Fruit fly (Drosophila melanogaster) whole organism, embryonic: Measurements from ENCODE around the gene CG32040.

ENCODE experiments used
- Bgb ChIP-seq: fragments of 200-800 bp; sonication (Bioruptor generic); IDR thresholded peaks from 2 replicates; pipeline ENCODE4 v1.3.6; 2022; ENCODE audit warnings: missing biosample characterization, missing genetic modification characterization; ENCODE audit not compliant: partially characterized antibody
- Blimp-1 ChIP-seq: fragments of 200-800 bp; sonication (Bioruptor generic); optimal IDR thresholded peaks from 3 replicates; lab custom pipeline; 2018; ENCODE audit warnings: missing biosample characterization, missing genetic modification characterization, mild to moderate bottlenecking, moderate library complexity, missing genetic modification reagents
- CG10462 ChIP-seq: fragments of 200-800 bp; sonication (Bioruptor generic); optimal IDR thresholded peaks from 2 replicates; lab custom pipeline; 2016; ENCODE audit warnings: missing biosample characterization, missing genetic modification characterization
- CG13287 ChIP-seq: fragments of 200-800 bp; sonication (Bioruptor generic); IDR thresholded peaks from 2 replicates; pipeline ENCODE4 v1.3.6; 2022; ENCODE audit warnings: missing biosample characterization, missing genetic modification characterization; ENCODE audit not compliant: partially characterized antibody
- CG15479 ChIP-seq: fragments of 200-800 bp; sonication (Bioruptor generic); optimal IDR thresholded peaks from 3 replicates; lab custom pipeline; 2019; ENCODE audit warnings: missing biosample characterization, mild to moderate bottlenecking, missing genetic modification characterization, moderate library complexity
- CG1603 ChIP-seq: fragments of 200-800 bp; sonication (Bioruptor generic); optimal IDR thresholded peaks from 2 replicates; lab custom pipeline; 2019; ENCODE audit warnings: missing biosample characterization, mild to moderate bottlenecking, missing genetic modification characterization, moderate library complexity
- CG18262 ChIP-seq: fragments of 200-800 bp; optimal IDR thresholded peaks from 3 replicates; lab custom pipeline; 2019; ENCODE audit warnings: missing biosample characterization, mild to moderate bottlenecking, missing genetic modification characterization, moderate library complexity
- CG18619 ChIP-seq: fragments of 200-800 bp; sonication (Bioruptor generic); optimal IDR thresholded peaks from 3 replicates; lab custom pipeline; 2017; ENCODE audit warnings: missing biosample characterization, mild to moderate bottlenecking, missing genetic modification characterization
- CG2120 ChIP-seq: fragments of 200-800 bp; sonication (Bioruptor generic); optimal IDR thresholded peaks from 3 replicates; lab custom pipeline; 2016; ENCODE audit warnings: missing biosample characterization, missing genetic modification characterization
- CG2199 ChIP-seq: fragments of 200-800 bp; sonication (Bioruptor generic); IDR thresholded peaks from 3 replicates; pipeline ENCODE4 v1.3.6; 2022; ENCODE audit warnings: missing biosample characterization, missing genetic modification characterization
- CG2202 ChIP-seq: fragments of 200-800 bp; sonication (Bioruptor generic); optimal IDR thresholded peaks from 2 replicates; lab custom pipeline; 2018; ENCODE audit warnings: missing biosample characterization, mild to moderate bottlenecking, missing genetic modification characterization
- CG2712 ChIP-seq: fragments of 200-800 bp; optimal IDR thresholded peaks from 3 replicates; lab custom pipeline; 2019; ENCODE audit warnings: missing biosample characterization, mild to moderate bottlenecking, missing genetic modification characterization, moderate library complexity
- CG2889 ChIP-seq: fragments of 200-800 bp; sonication (Bioruptor generic); IDR thresholded peaks from 3 replicates; pipeline ENCODE4 v1.3.6; 2022; ENCODE audit warnings: missing biosample characterization, missing genetic modification characterization
- CG31388 ChIP-seq: fragments of 200-800 bp; sonication (Bioruptor generic); optimal IDR thresholded peaks from 2 replicates; lab custom pipeline; 2016; ENCODE audit warnings: missing biosample characterization, missing genetic modification characterization
- CG32772 ChIP-seq: fragments of 200-800 bp; sonication (Bioruptor generic); IDR thresholded peaks from 2 replicates; pipeline ENCODE4 v1.3.6; 2022; ENCODE audit warnings: missing biosample characterization, missing genetic modification characterization
- CG3726 ChIP-seq: fragments of 200-800 bp; sonication (Bioruptor generic); IDR thresholded peaks from 3 replicates; pipeline ENCODE4, ENCODE4 v1.3.6; 2022; ENCODE audit warnings: missing biosample characterization, missing genetic modification characterization
- CG3838 ChIP-seq: fragments of 200-800 bp; sonication (Bioruptor generic); optimal IDR thresholded peaks from 3 replicates; lab custom pipeline; 2016; ENCODE audit warnings: missing biosample characterization, missing genetic modification characterization
- CG3847 ChIP-seq: fragments of 200-800 bp; sonication (Bioruptor generic); IDR thresholded peaks from 2 replicates; pipeline ENCODE4 v1.3.6; 2022; ENCODE audit warnings: missing biosample characterization, missing genetic modification characterization
- CG6791 ChIP-seq: fragments of 200-800 bp; sonication (Bioruptor generic); IDR thresholded peaks from 3 replicates; pipeline ENCODE4 v1.3.6; 2022; ENCODE audit warnings: missing biosample characterization, missing genetic modification characterization; ENCODE audit not compliant: partially characterized antibody
- CG8359 ChIP-seq: fragments of 200-800 bp; sonication (Bioruptor generic); optimal IDR thresholded peaks from 2 replicates; lab custom pipeline; 2017; ENCODE audit warnings: missing biosample characterization, mild to moderate bottlenecking, missing genetic modification characterization, borderline replicate concordance
- CG8388 ChIP-seq: fragments of 200-800 bp; sonication (Bioruptor generic); optimal IDR thresholded peaks from 2 replicates; lab custom pipeline; 2019; ENCODE audit warnings: missing biosample characterization, mild to moderate bottlenecking, missing genetic modification characterization, moderate library complexity
- CG8765 ChIP-seq: fragments of 200-800 bp; sonication (Bioruptor generic); IDR thresholded peaks from 2 replicates; pipeline ENCODE4 v1.3.6; 2022; ENCODE audit warnings: missing biosample characterization, missing genetic modification characterization
- Deaf1 ChIP-seq: fragments of 200-800 bp; optimal IDR thresholded peaks from 3 replicates; lab custom pipeline; 2019; ENCODE audit warnings: missing biosample characterization, mild to moderate bottlenecking, missing genetic modification characterization, moderate library complexity
- Dll ChIP-seq: fragments of 200-800 bp; sonication (Bioruptor generic); IDR thresholded peaks from 4 replicates; pipeline ENCODE4 v1.3.6; 2022; ENCODE audit warnings: missing biosample characterization, missing genetic modification characterization; ENCODE audit not compliant: partially characterized antibody
- MBD-R2 ChIP-seq: fragments of 200-800 bp; sonication (Bioruptor generic); IDR thresholded peaks from 2 replicates; pipeline ENCODE4 v1.3.6; 2022; ENCODE audit warnings: missing biosample characterization, missing genetic modification characterization
- Med ChIP-seq: fragments of 200-800 bp; sonication (Bioruptor generic); peaks from one replicate; lab custom pipeline; 2016; ENCODE audit warnings: missing biosample characterization, missing genetic modification characterization, mild to moderate bottlenecking, inconsistent platforms, moderate library complexity
- Myb ChIP-seq: fragments of 200-800 bp; sonication (Bioruptor generic); optimal IDR thresholded peaks from 2 replicates; lab custom pipeline; 2016; ENCODE audit warnings: missing biosample characterization, missing genetic modification characterization
- Opbp ChIP-seq: fragments of 200-800 bp; sonication (Bioruptor generic); IDR thresholded peaks from 3 replicates; pipeline ENCODE4 v1.3.6; 2022; ENCODE audit warnings: missing biosample characterization, missing genetic modification characterization; ENCODE audit not compliant: partially characterized antibody
- Pdp1 ChIP-seq, 2 experiments: fragments of 200-800 bp; sonication (Bioruptor generic); optimal IDR thresholded peaks; 3 replicates each; lab custom pipeline; 2016; ENCODE audit warnings: missing biosample characterization in 2 of 2, missing genetic modification characterization in 2 of 2, mild to moderate bottlenecking in 1 of 2, moderate library complexity in 1 of 2
- Rfx ChIP-seq: fragments of 200-800 bp; sonication (Bioruptor generic); IDR thresholded peaks from 2 replicates; pipeline ENCODE4 v1.3.6; 2022; ENCODE audit warnings: missing biosample characterization, missing genetic modification characterization
- Scr ChIP-seq: fragments of 200-800 bp; sonication (Bioruptor generic); IDR thresholded peaks from 2 replicates; pipeline ENCODE4 v1.3.6; 2022; ENCODE audit warnings: missing biosample characterization, missing genetic modification characterization; ENCODE audit not compliant: partially characterized antibody
- Xrp1 ChIP-seq: fragments of 200-800 bp; sonication (Bioruptor generic); IDR thresholded peaks from 2 replicates; pipeline ENCODE4 v1.3.6; 2022; ENCODE audit warnings: missing biosample characterization, missing genetic modification characterization
- abd-A ChIP-seq: fragments of 200-800 bp; sonication (Bioruptor generic); optimal IDR thresholded peaks from 3 replicates; lab custom pipeline; 2019; ENCODE audit warnings: missing biosample characterization, mild to moderate bottlenecking, missing genetic modification characterization, moderate library complexity
- amos ChIP-seq: fragments of 200-800 bp; sonication (Bioruptor generic); IDR thresholded peaks from 2 replicates; pipeline ENCODE4 v1.3.6; 2022; ENCODE audit warnings: missing biosample characterization, missing genetic modification characterization; ENCODE audit not compliant: partially characterized antibody
- cg ChIP-seq: fragments of 200-800 bp; sonication (Bioruptor generic); optimal IDR thresholded peaks from 3 replicates; lab custom pipeline; 2019; ENCODE audit warnings: missing biosample characterization, mild to moderate bottlenecking, missing genetic modification characterization, moderate library complexity
- corto ChIP-seq: fragments of 200-800 bp; sonication (Bioruptor generic); optimal IDR thresholded peaks from 2 replicates; lab custom pipeline; 2016; ENCODE audit warnings: missing biosample characterization, mild to moderate bottlenecking, missing genetic modification characterization, moderate library complexity
- crp ChIP-seq, 2 experiments: fragments of 200-800 bp; sonication (Bioruptor generic); optimal IDR thresholded peaks; 2 replicates in 1 of 2; 3 replicates in 1 of 2; lab custom pipeline; 2017; ENCODE audit warnings: missing biosample characterization in 2 of 2, missing genetic modification characterization in 2 of 2, mild to moderate bottlenecking in 1 of 2, moderate library complexity in 1 of 2
- dan ChIP-seq: fragments of 200-800 bp; sonication (Bioruptor generic); IDR thresholded peaks from 2 replicates; pipeline ENCODE4 v1.3.6; 2022; ENCODE audit warnings: missing biosample characterization, missing genetic modification characterization
- fd64A ChIP-seq: fragments of 200-800 bp; sonication (Bioruptor generic); optimal IDR thresholded peaks from 3 replicates; lab custom pipeline; 2018; ENCODE audit warnings: missing biosample characterization, mild to moderate bottlenecking, missing genetic modification characterization
- lbe ChIP-seq: fragments of 200-800 bp; sonication (Bioruptor generic); optimal IDR thresholded peaks from 2 replicates; lab custom pipeline; 2016; ENCODE audit warnings: missing biosample characterization, mild to moderate bottlenecking, missing genetic modification characterization
- mld ChIP-seq: fragments of 200-800 bp; sonication (Bioruptor generic); IDR thresholded peaks from 3 replicates; pipeline ENCODE4 v1.3.6; 2022; ENCODE audit warnings: missing biosample characterization, missing genetic modification characterization; ENCODE audit not compliant: partially characterized antibody
- nerfin-1 ChIP-seq: fragments of 200-800 bp; sonication (Bioruptor generic); optimal IDR thresholded peaks from 3 replicates; lab custom pipeline; 2019; ENCODE audit warnings: missing biosample characterization, mild to moderate bottlenecking, missing genetic modification characterization, moderate library complexity
- nom ChIP-seq: fragments of 200-800 bp; sonication (Bioruptor generic); optimal IDR thresholded peaks from 2 replicates; lab custom pipeline; 2017; ENCODE audit warnings: missing biosample characterization, missing genetic modification characterization, mild to moderate bottlenecking, moderate library complexity, missing genetic modification reagents
- onecut ChIP-seq: fragments of 200-800 bp; sonication (Bioruptor generic); IDR thresholded peaks from 2 replicates; pipeline ENCODE4 v1.3.6; 2022; ENCODE audit warnings: missing biosample characterization, missing genetic modification characterization
- psq ChIP-seq: fragments of 200-800 bp; sonication (Bioruptor generic); optimal IDR thresholded peaks from 2 replicates; lab custom pipeline; 2017; ENCODE audit warnings: missing biosample characterization, missing genetic modification characterization
- sna ChIP-seq: fragments of 200-800 bp; sonication (Bioruptor generic); IDR thresholded peaks from 2 replicates; pipeline ENCODE4 v1.3.6; 2022; ENCODE audit warnings: missing biosample characterization, missing genetic modification characterization; ENCODE audit not compliant: partially characterized antibody
- tin ChIP-seq: fragments of 200-800 bp; sonication (Bioruptor generic); optimal IDR thresholded peaks from 3 replicates; lab custom pipeline; 2016; ENCODE audit warnings: missing biosample characterization, missing genetic modification characterization
- wek ChIP-seq: fragments of 200-800 bp; sonication (Bioruptor generic); optimal IDR thresholded peaks from 3 replicates; lab custom pipeline; 2018; ENCODE audit warnings: missing biosample characterization, mild to moderate bottlenecking, missing genetic modification characterization, moderate library complexity

Gene CG32040

dm6 chr3L:9381602-9382001 is 27.8 kb downstream of the CG32040 start, which contains the start of gene Hsp23 (continued):
- TF ChIP-seq CG18262 (tag; lab: Kevin White, UChicago) = no peak
- peak; percentile 51 for TF ChIP-seq abd-A (tag; lab: Kevin White, UChicago)
- peak; percentile 64 for TF ChIP-seq Med (GFP tag; lab: Kevin White, UChicago)
- peak; percentile 54; the same call in 2 of the 3 replicates for TF ChIP-seq Opbp (GFP tag; lab: Robert Waterston, UW)
- TF ChIP-seq Myb (GFP tag; lab: Kevin White, UChicago) = no peak
- no peak for TF ChIP-seq CG2120 (GFP tag; lab: Kevin White, UChicago)
- peak; percentile 24; the same call in 1 of the 2 replicates for TF ChIP-seq Rfx
- no peak for TF ChIP-seq fd64A
- peak; percentile 9 for TF ChIP-seq CG1603 (tag; lab: Kevin White, UChicago)
- TF ChIP-seq Xrp1 (GFP tag; lab: Robert Waterston, UW) = no peak
- no peak for TF ChIP-seq CG18619
- TF ChIP-seq CG8765 (GFP tag; lab: Robert Waterston, UW) = no peak
- TF ChIP-seq CG3726 (GFP tag; lab: Robert Waterston, UW) = no peak
- peak; percentile 39; the same call in 1 of the 4 replicates for TF ChIP-seq Dll (GFP tag; lab: Robert Waterston, UW)
- no peak for TF ChIP-seq CG8388 (GFP tag; lab: Kevin White, UChicago)
- TF ChIP-seq corto (GFP tag; lab: Kevin White, UChicago) = peak; percentile 24
- TF ChIP-seq CG10462 (GFP tag; lab: Kevin White, UChicago) = no peak
- no peak for TF ChIP-seq CG3847 (GFP tag; lab: Robert Waterston, UW)
- no peak for TF ChIP-seq CG2889 (GFP tag; lab: Robert Waterston, UW)
- TF ChIP-seq CG8359 = no peak
- peak; percentile 42 for TF ChIP-seq nom (GFP tag; lab: Kevin White, UChicago)
- TF ChIP-seq nerfin-1 (tag; lab: Kevin White, UChicago) = peak; percentile 37
- 0 out of 2 replicates have a peak, but pooled peaks have one; percentile 9 for TF ChIP-seq MBD-R2
- TF ChIP-seq cg (GFP tag; lab: Kevin White, UChicago) = peak; percentile 84
- no peak for TF ChIP-seq CG2712 (tag; lab: Kevin White, UChicago)
- TF ChIP-seq Scr = peak; percentile 44
- TF ChIP-seq CG13287 (GFP tag; lab: Robert Waterston, UW) = peak; percentile 51; the same call in 1 of the 2 replicates
- no peak for TF ChIP-seq CG3838 (GFP tag; lab: Kevin White, UChicago)
- peak in 1 of 2 experiments; percentile 40 for TF ChIP-seq Pdp1 (GFP tag; optimal IDR thresholded peaks at IDR 0.05; lab: Kevin White, UChicago)
- TF ChIP-seq CG6791 (GFP tag; lab: Robert Waterston, UW) = peak; percentile 57; the same call in 2 of the 3 replicates
- TF ChIP-seq psq (GFP tag; lab: Kevin White, UChicago) = no peak
- TF ChIP-seq CG15479 (GFP tag; lab: Kevin White, UChicago) = peak; percentile 97
- TF ChIP-seq amos (GFP tag; lab: Robert Waterston, UW) = peak; percentile 37; the same call in 1 of the 2 replicates
- TF ChIP-seq Deaf1 (tag; lab: Kevin White, UChicago) = peak; percentile 77
- no peak for TF ChIP-seq tin (GFP tag; lab: Kevin White, UChicago)
- TF ChIP-seq Blimp-1 (GFP tag; lab: Kevin White, UChicago) = peak; percentile 68
- no peak for TF ChIP-seq CG31388
- TF ChIP-seq crp (GFP tag; optimal IDR thresholded peaks at IDR 0.05; lab: Kevin White, UChicago) = no peak
- no peak for TF ChIP-seq CG32772 (GFP tag; lab: Robert Waterston, UW)
- peak; percentile 17; the same call in 1 of the 2 replicates for TF ChIP-seq Bgb
- TF ChIP-seq onecut (GFP tag; lab: Robert Waterston, UW) = peak; percentile 29; the same call in 1 of the 2 replicates
- peak; percentile 50; the same call in 1 of the 3 replicates for TF ChIP-seq CG2199
- TF ChIP-seq CG2202 (tag; lab: Kevin White, UChicago) = no peak
- TF ChIP-seq sna = peak; percentile 38; the same call in 1 of the 2 replicates
- no peak for TF ChIP-seq dan
- TF ChIP-seq wek (GFP tag; lab: Kevin White, UChicago) = peak; percentile 5
- TF ChIP-seq lbe (GFP tag; lab: Kevin White, UChicago) = peak; percentile 65
- 0 out of 3 replicates have a peak, but pooled peaks have one; percentile 15 for TF ChIP-seq mld
